Worm (Caenorhabditis elegans): Measurements from ENCODE around the gene CD4.1.

CD4.1 gene

ce11 chrV:5651905-5652304, 45.5 kb downstream of the CD4.1 start:
- TF ChIP-seq ceh-31 (tag; optimal IDR thresholded peaks at IDR 0.05) (no peak), elt-2 (tag; optimal IDR thresholded peaks at IDR 0.05) (no peak), hlh-30 (tag; optimal IDR thresholded peaks at IDR 0.05; ENCODE audit: insufficient read depth) (peak; percentile 19), zip-5 (tag; optimal IDR thresholded peaks at IDR 0.05) (no peak)

- peak; percentile 17 for TF ChIP-seq elt-2 (tag; optimal IDR thresholded peaks at IDR 0.05)
- no peak for TF ChIP-seq ceh-19 (GFP tag; optimal IDR thresholded peaks at IDR 0.05)
Observed at ce11 chrV:5653990-5654499, 47.7 kb downstream of the CD4.1 start, which contains the start of gene hex-2. Gene hex-2 (plus strand): TSS chrV:5654449.

Measured in whole organism, late embryonic.